Worm (Caenorhabditis elegans) whole organism, mixed stage, embryonic: Measurements from ENCODE around the gene daf-5.

Experiments
- M03D4.4 ChIP-seq: sonication (generic microtip); optimal IDR thresholded peaks from 2 replicates; lab custom pipeline; 2017; ENCODE audit warnings: mild to moderate bottlenecking, missing genetic modification characterization, missing compliant biosample characterization
- blmp-1 ChIP-seq: fragments of 150-350 bp; optimal IDR thresholded peaks from 2 replicates; lab custom pipeline; 2014; ENCODE audit warnings: missing biosample characterization, missing genetic modification characterization
- ceh-39 ChIP-seq: fragments of 150-350 bp; optimal IDR thresholded peaks from 2 replicates; lab custom pipeline; 2014; ENCODE audit warnings: missing biosample characterization, missing genetic modification characterization
- ceh-83 ChIP-seq: fragments of 200-800 bp; sonication (Bioruptor generic); optimal IDR thresholded peaks from 2 replicates; lab custom pipeline; 2018; ENCODE audit warnings: mild to moderate bottlenecking, missing genetic modification characterization, missing compliant biosample characterization
- ces-1 ChIP-seq: fragments of 150-350 bp; optimal IDR thresholded peaks from 2 replicates; lab custom pipeline; 2014; ENCODE audit warnings: missing biosample characterization, missing genetic modification reagents, missing genetic modification characterization
- cnd-1 ChIP-seq: fragments of 200-800 bp; sonication (Bioruptor generic); optimal IDR thresholded peaks from 2 replicates; lab custom pipeline; 2018; ENCODE audit warnings: mild to moderate bottlenecking, missing genetic modification characterization, missing compliant biosample characterization
- elt-1 ChIP-seq: sonication (generic microtip); optimal IDR thresholded peaks from 2 replicates; lab custom pipeline; 2017; ENCODE audit warnings: missing genetic modification characterization, mild to moderate bottlenecking, missing compliant biosample characterization, antibody characterized with exemption, moderate library complexity, borderline replicate concordance; ENCODE audit not compliant: insufficient read depth
- elt-3 ChIP-seq: fragments of 150-350 bp; optimal IDR thresholded peaks from 2 replicates; lab custom pipeline; 2014; ENCODE audit warnings: missing biosample characterization, missing genetic modification characterization
- ham-2 ChIP-seq: fragments of 200-800 bp; sonication (Bioruptor generic); optimal IDR thresholded peaks from 2 replicates; lab custom pipeline; 2018; ENCODE audit warnings: mild to moderate bottlenecking, missing genetic modification characterization, missing compliant biosample characterization
- hlh-1 ChIP-seq: fragments of 150-350 bp; optimal IDR thresholded peaks from 2 replicates; lab custom pipeline; 2014; ENCODE audit warnings: missing biosample characterization, missing genetic modification reagents, missing genetic modification characterization
- lin-13 ChIP-seq: fragments of 150-350 bp; optimal IDR thresholded peaks from 2 replicates; lab custom pipeline; 2014; ENCODE audit warnings: missing biosample characterization, missing genetic modification characterization
- lin-32 ChIP-seq: fragments of 200-800 bp; sonication (Bioruptor generic); optimal IDR thresholded peaks from 2 replicates; lab custom pipeline; 2018; ENCODE audit warnings: mild to moderate bottlenecking, missing genetic modification characterization, missing compliant biosample characterization
- lsy-2 ChIP-seq: fragments of 150-350 bp; optimal IDR thresholded peaks from 2 replicates; lab custom pipeline; 2014; ENCODE audit warnings: missing biosample characterization, missing genetic modification characterization
- mab-5 ChIP-seq: fragments of 150-350 bp; optimal IDR thresholded peaks from 2 replicates; lab custom pipeline; 2014; ENCODE audit warnings: missing biosample characterization, missing genetic modification characterization
- mep-1 ChIP-seq: fragments of 150-350 bp; optimal IDR thresholded peaks from 2 replicates; lab custom pipeline; 2017; ENCODE audit warnings: missing biosample characterization, missing genetic modification reagents, missing genetic modification characterization, inconsistent platforms
- mls-2 ChIP-seq: sonication (generic microtip); optimal IDR thresholded peaks from 2 replicates; lab custom pipeline; 2016; ENCODE audit warnings: mild to moderate bottlenecking, missing genetic modification characterization, moderate library complexity, missing compliant biosample characterization
- nhr-12 ChIP-seq: fragments of 150-350 bp; optimal IDR thresholded peaks from 2 replicates; lab custom pipeline; 2014; ENCODE audit warnings: missing biosample characterization, missing genetic modification characterization
- nhr-2 ChIP-seq: fragments of 150-350 bp; optimal IDR thresholded peaks from 2 replicates; lab custom pipeline; 2014; ENCODE audit warnings: missing biosample characterization, missing genetic modification characterization
- nhr-237 ChIP-seq: fragments of 150-350 bp; optimal IDR thresholded peaks from 2 replicates; lab custom pipeline; 2014; ENCODE audit warnings: missing biosample characterization, missing genetic modification characterization
- nhr-28 ChIP-seq: fragments of 150-350 bp; optimal IDR thresholded peaks from 2 replicates; lab custom pipeline; 2014; ENCODE audit warnings: missing biosample characterization, missing genetic modification characterization
- nhr-76 ChIP-seq: sonication (generic microtip); optimal IDR thresholded peaks from 2 replicates; lab custom pipeline; 2017; ENCODE audit warnings: missing biosample characterization, missing genetic modification characterization
- pha-4 ChIP-seq: fragments of 150-350 bp; optimal IDR thresholded peaks from 2 replicates; lab custom pipeline; 2018; ENCODE audit warnings: missing biosample characterization, missing genetic modification reagents, missing genetic modification characterization
- sem-2 ChIP-seq: fragments of 200-800 bp; sonication (Bioruptor generic); optimal IDR thresholded peaks from 2 replicates; lab custom pipeline; 2018; ENCODE audit warnings: mild to moderate bottlenecking, missing genetic modification characterization, missing compliant biosample characterization
- snpc-4 ChIP-seq: fragments of 150-350 bp; optimal IDR thresholded peaks from 2 replicates; lab custom pipeline; 2014; ENCODE audit warnings: missing biosample characterization, missing genetic modification characterization
- tbx-8 ChIP-seq: fragments of 200-800 bp; sonication (Bioruptor generic); optimal IDR thresholded peaks from 2 replicates; lab custom pipeline; 2018; ENCODE audit warnings: mild to moderate bottlenecking, missing genetic modification characterization, moderate library complexity, missing compliant biosample characterization
- unc-120 ChIP-seq: sonication (generic microtip); optimal IDR thresholded peaks from 2 replicates; lab custom pipeline; 2017; ENCODE audit warnings: missing genetic modification characterization, missing compliant biosample characterization; ENCODE audit not compliant: poor library complexity, severe bottlenecking
- unc-62 ChIP-seq: fragments of 150-350 bp; optimal IDR thresholded peaks from 2 replicates; lab custom pipeline; 2014; ENCODE audit warnings: missing biosample characterization, missing genetic modification reagents, missing genetic modification characterization
- zip-8 ChIP-seq: fragments of 150-350 bp; optimal IDR thresholded peaks from 2 replicates; lab custom pipeline; 2014; ENCODE audit warnings: missing biosample characterization, missing genetic modification characterization
- ztf-11 ChIP-seq: fragments of 150-350 bp; optimal IDR thresholded peaks from 2 replicates; lab custom pipeline; 2014; ENCODE audit warnings: missing biosample characterization, missing genetic modification characterization

Gene daf-5

ce11 chrII:14052204-14052603, at the start of gene daf-5:
daf-5 (minus strand) TSS chrII:14052304.
- TF ChIP-seq lin-32 (GFP tag; lab: Kevin White, UChicago) (no peak), ham-2 (no peak), nhr-76 (no peak), ztf-11 (tag; lab: Kevin White, UChicago) (no peak), zip-8 (no peak), sem-2 (GFP tag; lab: Kevin White, UChicago) (no peak), nhr-28 (tag; lab: Kevin White, UChicago) (no peak), elt-3 (tag; lab: Kevin White, UChicago) (no peak), cnd-1 (tag; lab: Kevin White, UChicago) (no peak), elt-1 (no peak), lin-13 (tag; lab: Kevin White, UChicago) (no peak)

- TF ChIP-seq ceh-83 (GFP tag; lab: Kevin White, UChicago): no peak
- TF ChIP-seq mep-1 (tag; lab: Kevin White, UChicago): no peak
- no peak for TF ChIP-seq M03D4.4
- TF ChIP-seq hlh-1 (tag; lab: Kevin White, UChicago): no peak
- TF ChIP-seq ceh-39 (tag; lab: Kevin White, UChicago): no peak
- TF ChIP-seq pha-4 (tag; lab: Kevin White, UChicago): no peak
- no peak for TF ChIP-seq nhr-12 (tag; lab: Kevin White, UChicago)
- TF ChIP-seq tbx-8 (GFP tag; lab: Kevin White, UChicago): no peak
- TF ChIP-seq lsy-2 (tag; lab: Kevin White, UChicago): no peak
- TF ChIP-seq mls-2 (tag; lab: Kevin White, UChicago): no peak
- no peak for TF ChIP-seq ztf-11 (tag; lab: Kevin White, UChicago)
- no peak for TF ChIP-seq sem-2 (GFP tag; lab: Kevin White, UChicago)
These were observed 48.9 kb upstream of the daf-5 start, which contains the start of gene bkip-1 for ce11 chrII:14100963-14101362. bkip-1 (plus strand) TSS chrII:14101263.

ce11 chrII:14098348-14098747, 46.2 kb upstream of the daf-5 start:
- TF ChIP-seq ces-1 (peak; percentile 88), lsy-2 (tag; lab: Kevin White, UChicago) (no peak)

- TF ChIP-seq nhr-28 (tag; lab: Kevin White, UChicago) (no peak), cnd-1 (tag; lab: Kevin White, UChicago) (no peak), pha-4 (tag; lab: Kevin White, UChicago) (no peak), mab-5 (tag; lab: Kevin White, UChicago) (no peak), unc-120 (no peak), snpc-4 (no peak), zip-8 (no peak), nhr-76 (no peak)
- TF ChIP-seq, all 35 proteins: peak for 0
These were observed 45.4 kb upstream of the daf-5 start, which contains the start of gene Y39G8C.2 for ce11 chrII:14097518-14097917. Y39G8C.2 (minus strand) TSS chrII:14097618.

- TF ChIP-seq snpc-4 (no peak), nhr-2 (tag; lab: Kevin White, UChicago) (no peak)
These were observed 44.7 kb upstream of the daf-5 start for ce11 chrII:14096814-14097213.

- TF ChIP-seq cnd-1 (tag; lab: Kevin White, UChicago) (no peak), mls-2 (tag; lab: Kevin White, UChicago) (no peak), zip-8 (no peak), lin-13 (tag; lab: Kevin White, UChicago) (no peak), hlh-1 (tag; lab: Kevin White, UChicago) (no peak), nhr-237 (no peak)
- TF ChIP-seq, all 35 proteins: peak for 0
These were observed 43.8 kb upstream of the daf-5 start for ce11 chrII:14095875-14096274.

ce11 chrII:14094590-14094989, 42.5 kb upstream of the daf-5 start, which contains the start of gene col-87:
col-87 (minus strand) TSS chrII:14094690.
- TF ChIP-seq snpc-4 (no peak), cnd-1 (tag; lab: Kevin White, UChicago) (no peak), hlh-1 (tag; lab: Kevin White, UChicago) (no peak), zip-8 (no peak), ztf-11 (tag; lab: Kevin White, UChicago) (no peak), blmp-1 (no peak), nhr-2 (tag; lab: Kevin White, UChicago) (no peak), nhr-12 (tag; lab: Kevin White, UChicago) (no peak), mls-2 (tag; lab: Kevin White, UChicago) (no peak), lsy-2 (tag; lab: Kevin White, UChicago) (no peak), unc-62 (GFP tag; lab: Kevin White, UChicago) (no peak), nhr-237 (no peak)
- TF ChIP-seq, all 35 proteins: peak for 0
